Worm (Caenorhabditis elegans) whole organism, midembryonic: ENCODE measurements around the gene chpf-2.
"Not testable (repeated sequence)": the region's sequence is repeated elsewhere in the genome, so short reads cannot be mapped to it uniquely, and the experiment has no call there.

Source experiments
- T22C8.4 ChIP-seq: fragments of 200-800 bp; sonication (Bioruptor generic); IDR thresholded peaks from 2 replicates; pipeline ENCODE4 v1.3.6; 2022; ENCODE audit warnings: missing genetic modification characterization, missing compliant biosample characterization
- cog-1 ChIP-seq: sonication (generic microtip); optimal IDR thresholded peaks from 2 replicates; lab custom pipeline; 2016; ENCODE audit warnings: missing genetic modification characterization, missing compliant biosample characterization
- flt-1 ChIP-seq: fragments of 200-800 bp; sonication (Bioruptor generic); IDR thresholded peaks from 2 replicates; pipeline ENCODE4 v1.3.6; 2022; ENCODE audit warnings: missing genetic modification characterization, missing compliant biosample characterization
- klf-2 ChIP-seq: fragments of 200-800 bp; sonication (Bioruptor generic); conservative IDR thresholded peaks from 2 replicates; pipeline ENCODE4 v1.3.6; 2022; ENCODE audit warnings: missing genetic modification reagents, missing genetic modification characterization, missing compliant biosample characterization
- med-1 ChIP-seq: sonication (generic microtip); optimal IDR thresholded peaks from 2 replicates; lab custom pipeline; 2017; ENCODE audit warnings: missing genetic modification characterization, mild to moderate bottlenecking, missing compliant biosample characterization, antibody characterized with exemption, missing genetic modification reagents; ENCODE audit not compliant: insufficient read depth
- ref-1 ChIP-seq: fragments of 200-800 bp; sonication (Bioruptor generic); conservative IDR thresholded peaks from 2 replicates; pipeline ENCODE4 v1.3.6; 2022; ENCODE audit warnings: missing genetic modification reagents, missing genetic modification characterization, missing compliant biosample characterization
- tab-1 ChIP-seq: fragments of 200-800 bp; sonication (Bioruptor generic); IDR thresholded peaks from 2 replicates; pipeline ENCODE4 v1.3.6; 2022; ENCODE audit warnings: missing genetic modification characterization, missing compliant biosample characterization
- ztf-23 ChIP-seq: fragments of 200-800 bp; sonication (Bioruptor generic); IDR thresholded peaks from 2 replicates; pipeline ENCODE4 v1.3.6; 2022; ENCODE audit warnings: missing genetic modification reagents, missing genetic modification characterization, missing compliant biosample characterization
- ztf-29 ChIP-seq: fragments of 200-800 bp; sonication (Bioruptor generic); IDR thresholded peaks from 2 replicates; pipeline ENCODE4 v1.3.6; 2022; ENCODE audit warnings: missing genetic modification reagents, missing genetic modification characterization, missing compliant biosample characterization

Gene chpf-2

DNA sequence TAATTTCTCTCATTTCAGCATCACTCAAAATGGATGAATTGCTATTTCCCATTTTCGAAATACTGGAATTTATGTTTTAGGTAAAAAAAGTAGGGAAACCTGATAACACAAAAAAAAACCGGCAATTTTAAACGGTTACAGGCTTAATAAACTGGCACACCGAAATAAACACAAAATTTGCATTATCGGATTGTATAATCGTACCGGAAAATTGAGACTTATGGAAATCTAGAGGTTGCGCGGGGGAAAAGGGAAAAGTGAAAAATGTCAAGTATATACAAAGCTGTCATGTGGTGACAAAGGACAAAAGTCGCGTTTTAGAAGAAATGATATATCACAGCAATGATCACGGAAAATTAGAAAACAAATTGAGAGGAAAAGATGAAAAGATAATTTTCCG lies at the start of gene chpf-2:
Gene chpf-2 (minus strand): TSS at position 101 of the 400 bp plus-strand sequence.
- TF ChIP-seq klf-2 (GFP tag; lab: Robert Waterston, UW), result no peak
- no peak for TF ChIP-seq med-1 (GFP tag; lab: Kevin White, UChicago)
- TF ChIP-seq flt-1 (GFP tag; lab: Robert Waterston, UW), result no peak
- no peak for TF ChIP-seq cog-1
- no peak for TF ChIP-seq ztf-23 (GFP tag; lab: Robert Waterston, UW)
- TF ChIP-seq tab-1, result no peak
- no peak for TF ChIP-seq T22C8.4 (GFP tag; lab: Robert Waterston, UW)
- no peak for TF ChIP-seq ztf-29 (GFP tag; lab: Robert Waterston, UW)
- no peak for TF ChIP-seq ref-1 (GFP tag; lab: Robert Waterston, UW)

DNA sequence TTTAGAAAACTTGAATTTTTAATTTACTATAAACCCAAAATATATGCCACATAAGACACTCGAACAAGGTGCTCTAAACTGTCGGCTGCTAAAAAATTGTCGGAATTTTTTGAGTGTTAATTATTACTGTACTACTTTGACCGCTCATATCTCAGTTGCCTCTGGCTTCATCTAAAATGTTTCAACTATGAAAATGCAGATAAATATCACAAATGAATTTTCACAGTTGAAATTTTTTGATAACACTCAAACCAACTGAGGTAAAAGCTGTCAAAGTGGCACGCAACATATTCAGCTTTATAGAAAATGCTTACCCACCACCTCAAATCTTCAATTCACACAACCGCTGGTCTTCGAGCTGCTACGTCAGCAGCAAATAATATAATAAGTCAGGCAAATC lies 49.6 kb upstream of the chpf-2 start, which contains the start of gene acs-21:
Gene acs-21 (plus strand): TSS at position 301 of the 400 bp plus-strand sequence.
- TF ChIP-seq ztf-23 (GFP tag; lab: Robert Waterston, UW), result no peak
- no peak for TF ChIP-seq cog-1
- no peak for TF ChIP-seq med-1 (GFP tag; lab: Kevin White, UChicago)
- TF ChIP-seq flt-1 (GFP tag; lab: Robert Waterston, UW), result no peak
- no peak for TF ChIP-seq klf-2 (GFP tag; lab: Robert Waterston, UW)
- no peak for TF ChIP-seq tab-1
- no peak for TF ChIP-seq ref-1 (GFP tag; lab: Robert Waterston, UW)
- no peak for TF ChIP-seq ztf-29 (GFP tag; lab: Robert Waterston, UW)
- no peak for TF ChIP-seq T22C8.4 (GFP tag; lab: Robert Waterston, UW)

DNA sequence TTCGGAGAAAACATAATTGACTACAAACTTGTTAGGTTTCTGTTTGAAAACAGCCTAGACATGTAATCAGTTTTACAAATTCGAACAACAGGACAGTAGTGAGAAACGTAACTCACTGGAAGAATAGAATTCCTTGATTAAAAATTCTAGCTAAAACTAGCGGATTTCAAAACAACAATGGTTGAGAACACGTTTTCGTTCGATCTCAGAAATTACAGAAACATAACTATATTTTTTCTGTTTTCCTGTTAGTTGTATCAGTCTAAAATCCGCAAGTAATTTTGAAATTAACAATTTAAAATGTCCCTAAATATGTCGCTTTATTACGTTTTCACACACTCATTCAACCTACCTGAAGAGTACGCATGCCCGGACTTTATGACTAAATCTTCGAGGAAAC lies 47.1 kb upstream of the chpf-2 start, which contains the start of gene srt-8:
Gene srt-8 (plus strand): TSS at position 301 of the 400 bp plus-strand sequence.
- TF ChIP-seq T22C8.4 (GFP tag; lab: Robert Waterston, UW), result no peak
- TF ChIP-seq ref-1 (GFP tag; lab: Robert Waterston, UW), result no peak
- TF ChIP-seq cog-1, result no peak
- TF ChIP-seq med-1 (GFP tag; lab: Kevin White, UChicago), result no peak
- TF ChIP-seq klf-2 (GFP tag; lab: Robert Waterston, UW), result no peak
- no peak for TF ChIP-seq ztf-29 (GFP tag; lab: Robert Waterston, UW)
- TF ChIP-seq flt-1 (GFP tag; lab: Robert Waterston, UW), result no peak
- TF ChIP-seq ztf-23 (GFP tag; lab: Robert Waterston, UW), result no peak
- TF ChIP-seq tab-1, result no peak

DNA sequence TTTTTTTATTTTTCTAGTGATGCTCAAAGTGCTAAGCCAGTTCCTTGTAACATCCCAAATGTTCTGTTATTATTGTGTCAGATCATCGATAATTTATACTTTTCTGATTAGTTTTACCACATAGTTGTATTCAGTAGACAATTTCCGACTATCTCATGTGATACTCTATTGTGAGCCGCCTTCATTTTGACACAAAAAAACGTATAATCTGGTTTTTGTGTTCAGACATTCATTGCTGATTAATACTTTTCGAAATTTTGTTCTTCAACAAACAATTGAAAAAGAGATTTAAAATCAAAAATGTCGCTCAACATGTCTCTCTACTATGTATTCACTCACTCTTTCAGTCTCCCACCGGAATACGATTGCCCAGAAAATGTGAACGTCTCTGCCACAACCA lies 42.3 kb upstream of the chpf-2 start, which contains the start of gene srt-7:
Gene srt-7 (plus strand): TSS at position 301 of the 400 bp plus-strand sequence.
- TF ChIP-seq T22C8.4 (GFP tag; lab: Robert Waterston, UW), result no peak

DNA sequence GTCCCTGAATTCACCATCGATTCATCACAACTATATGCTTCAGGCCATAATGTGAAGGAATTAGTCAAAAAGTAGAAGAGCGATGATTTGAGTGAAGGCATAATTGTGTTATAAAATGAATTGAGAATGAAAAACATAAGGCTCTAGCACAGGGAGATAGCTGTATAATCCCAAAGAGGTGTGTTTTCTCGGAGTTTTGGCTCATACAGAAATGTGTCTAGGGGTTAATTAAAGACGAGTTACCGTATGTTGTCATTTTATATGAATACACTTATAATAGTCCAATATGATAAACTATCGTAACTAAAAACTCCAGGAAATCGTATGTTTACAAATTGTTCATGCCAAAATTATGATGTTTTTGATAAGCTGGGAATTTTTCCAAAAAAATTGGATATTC lies 41.6 kb upstream of the chpf-2 start, which contains the start of gene srt-5:
Gene srt-5 (minus strand): TSS at position 101 of the 400 bp plus-strand sequence.
- TF ChIP-seq ztf-29 (GFP tag; lab: Robert Waterston, UW) (no peak), ref-1 (GFP tag; lab: Robert Waterston, UW) (no peak), ztf-23 (GFP tag; lab: Robert Waterston, UW) (no peak), flt-1 (GFP tag; lab: Robert Waterston, UW) (no peak), T22C8.4 (GFP tag; lab: Robert Waterston, UW) (no peak), cog-1 (no peak), tab-1 (no peak), klf-2 (GFP tag; lab: Robert Waterston, UW) (no peak), med-1 (GFP tag; lab: Kevin White, UChicago) (no peak)

DNA sequence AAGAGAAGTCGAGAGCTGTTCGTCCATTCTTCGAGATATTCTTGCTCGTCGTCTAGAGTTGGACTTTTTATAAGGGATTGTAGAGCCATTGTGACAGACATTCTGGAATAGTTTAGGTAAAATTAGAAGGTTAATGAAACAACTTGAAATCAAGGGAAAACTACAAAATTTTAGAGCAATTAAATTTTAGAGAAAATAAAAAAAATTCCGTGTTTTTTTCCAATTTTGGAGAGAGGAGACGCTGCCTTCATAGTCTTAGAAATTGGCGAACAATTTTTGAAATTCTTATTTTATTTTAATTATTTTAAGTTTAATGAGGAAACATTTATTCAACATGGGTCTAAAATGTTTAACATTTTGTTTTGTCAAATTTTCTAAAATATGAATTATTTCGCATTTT lies 32.4 kb upstream of the chpf-2 start, which contains the start of gene C50H11.13:
Gene C50H11.13 (minus strand): TSS at position 101 of the 400 bp plus-strand sequence.
- TF ChIP-seq ref-1 (GFP tag; lab: Robert Waterston, UW), result no peak
- TF ChIP-seq T22C8.4 (GFP tag; lab: Robert Waterston, UW), result no peak
- TF ChIP-seq cog-1, result no peak
- no peak for TF ChIP-seq klf-2 (GFP tag; lab: Robert Waterston, UW)
- TF ChIP-seq ztf-23 (GFP tag; lab: Robert Waterston, UW), result no peak
- no peak for TF ChIP-seq tab-1
- TF ChIP-seq flt-1 (GFP tag; lab: Robert Waterston, UW), result no peak
- TF ChIP-seq med-1 (GFP tag; lab: Kevin White, UChicago), result no peak
- TF ChIP-seq ztf-29 (GFP tag; lab: Robert Waterston, UW), result no peak

DNA sequence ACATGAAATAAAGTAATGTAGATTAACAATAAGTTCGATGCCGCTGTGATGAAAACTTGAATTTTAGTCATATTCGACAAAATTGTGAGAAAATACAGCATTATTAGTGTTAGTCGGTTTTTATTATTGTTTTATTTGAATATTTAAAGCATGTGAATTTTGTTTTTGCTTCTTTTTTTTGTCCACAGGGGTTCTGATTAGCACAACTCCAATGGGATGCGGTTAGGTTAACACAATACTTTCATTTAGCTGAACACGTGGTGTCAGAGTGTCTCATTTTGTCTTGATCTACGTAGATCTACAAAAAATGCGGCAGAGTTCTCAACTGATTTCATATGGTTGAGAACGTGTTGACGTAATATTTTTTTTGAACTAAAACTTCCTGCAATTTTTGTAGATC lies 29.9 kb upstream of the chpf-2 start, which contains the start of gene str-40:
Gene str-40 (minus strand): TSS at position 101 of the 400 bp plus-strand sequence.
- TF ChIP-seq flt-1 (GFP tag; lab: Robert Waterston, UW) (no peak), T22C8.4 (GFP tag; lab: Robert Waterston, UW) (no peak), tab-1 (no peak), cog-1 (no peak), ref-1 (GFP tag; lab: Robert Waterston, UW) (no peak), med-1 (GFP tag; lab: Kevin White, UChicago) (no peak), ztf-23 (GFP tag; lab: Robert Waterston, UW) (no peak), ztf-29 (GFP tag; lab: Robert Waterston, UW) (no peak), klf-2 (GFP tag; lab: Robert Waterston, UW) (no peak)

DNA sequence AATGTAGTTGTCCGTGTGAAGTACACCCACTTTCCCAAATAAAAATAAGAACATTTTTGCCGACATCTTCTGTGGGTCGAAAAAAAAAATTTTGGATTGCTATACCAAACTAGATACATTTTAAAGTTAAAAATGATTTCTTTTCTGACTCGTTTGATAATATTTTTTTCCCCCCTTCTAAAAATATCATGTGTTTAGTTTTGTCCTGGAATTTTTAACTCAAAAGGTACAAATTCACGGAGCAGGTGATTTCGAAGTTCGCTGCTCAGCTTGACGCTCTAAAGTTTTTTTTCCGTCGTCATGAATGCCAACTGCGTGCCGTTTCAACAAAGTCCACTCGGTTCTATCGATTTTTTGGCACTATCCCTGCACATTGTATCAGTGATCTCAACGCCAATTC lies 26.7 kb upstream of the chpf-2 start, which contains the start of gene srh-185:
Gene srh-185 (plus strand): TSS at position 301 of the 400 bp plus-strand sequence.
- TF ChIP-seq cog-1 (no peak), T22C8.4 (GFP tag; lab: Robert Waterston, UW) (no peak), ztf-23 (GFP tag; lab: Robert Waterston, UW) (no peak), tab-1 (no peak), ztf-29 (GFP tag; lab: Robert Waterston, UW) (no peak), flt-1 (GFP tag; lab: Robert Waterston, UW) (no peak)

DNA sequence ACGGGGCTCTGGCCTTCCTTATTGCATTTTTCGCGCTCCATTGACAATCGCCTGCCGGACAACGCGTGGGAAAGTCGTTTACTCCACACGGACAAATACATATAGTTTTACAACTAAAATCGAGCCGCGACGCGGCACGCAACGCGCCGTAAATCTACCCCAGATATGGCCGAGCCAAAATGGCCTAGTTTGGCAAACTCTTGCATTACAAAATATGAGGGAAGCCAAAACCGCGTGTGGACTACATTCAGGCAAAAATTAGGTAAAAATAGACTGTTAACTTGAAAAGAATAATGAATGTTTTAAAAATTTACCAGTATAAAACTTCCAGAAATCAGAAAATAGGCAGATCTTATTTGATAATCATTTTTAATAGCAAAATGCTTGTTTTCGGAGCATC lies 25.2 kb upstream of the chpf-2 start, which contains the start of gene srt-16:
Gene srt-16 (minus strand): TSS at position 101 of the 400 bp plus-strand sequence.
- TF ChIP-seq tab-1; cog-1; flt-1 (GFP tag; lab: Robert Waterston, UW): not testable (repeated sequence)
